Worm (Caenorhabditis elegans) whole organism, L4 larva: Measurements from ENCODE around the gene C36C9.4.

Source experiments
- unc-130 ChIP-seq: sonication (generic microtip); optimal IDR thresholded peaks from 2 replicates; lab custom pipeline; 2016; ENCODE audit warnings: missing genetic modification reagents, missing genetic modification characterization, missing compliant biosample characterization
- zip-11 ChIP-seq: fragments of 200-800 bp; sonication (Bioruptor generic); IDR thresholded peaks from 2 replicates; pipeline ENCODE4 v1.3.6; 2022; ENCODE audit warnings: missing genetic modification characterization, missing compliant biosample characterization

DNA sequence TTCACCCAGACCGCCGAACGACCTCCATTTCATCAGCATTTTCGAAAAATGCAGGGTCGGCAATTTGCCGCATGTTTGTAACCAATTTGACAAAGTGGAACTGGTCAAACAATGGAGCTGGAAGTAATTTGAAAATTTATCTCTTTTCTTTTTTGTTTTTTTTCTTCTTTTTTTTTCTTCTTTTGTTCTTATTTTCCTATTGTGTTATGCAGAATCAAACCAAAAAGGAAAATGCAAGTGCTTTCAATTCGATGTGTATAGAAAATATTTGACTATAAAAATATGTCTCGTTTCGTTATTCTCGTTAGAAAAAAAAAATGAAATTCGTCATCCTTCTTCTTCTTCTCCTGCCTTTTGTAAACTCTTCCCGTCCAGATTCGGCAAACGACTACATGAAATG is 40.8 kb upstream of the C36C9.4 start, which contains the start of gene F07G6.10:
- TF ChIP-seq unc-130 (GFP tag; lab: Kevin White, UChicago) (no peak), zip-11 (GFP tag; lab: Robert Waterston, UW) (no peak)
